Fruit fly (Drosophila melanogaster) whole organism, pupa: ENCODE data around the gene CG7542.
A peak's percentile ranks its signal among the peaks of the same experiment; 100 is the strongest.

ENCODE experiments used
- CG10348 ChIP-seq: fragments of 200-800 bp; sonication (Bioruptor generic); IDR thresholded peaks from 2 replicates; pipeline ENCODE4 v1.3.6; 2022; ENCODE audit warnings: missing biosample characterization, missing genetic modification characterization
- CG12605 ChIP-seq: fragments of 200-800 bp; sonication (Bioruptor generic); IDR thresholded peaks from 2 replicates; pipeline ENCODE4 v1.3.6; 2022; ENCODE audit warnings: missing biosample characterization, missing genetic modification characterization
- CG13204 ChIP-seq: fragments of 200-800 bp; sonication (Bioruptor generic); optimal IDR thresholded peaks from 2 replicates; lab custom pipeline; 2018; ENCODE audit warnings: missing biosample characterization, mild to moderate bottlenecking, missing genetic modification characterization, moderate library complexity
- CG14655 ChIP-seq: fragments of 200-800 bp; sonication (Bioruptor generic); optimal IDR thresholded peaks from 3 replicates; lab custom pipeline; 2017; ENCODE audit warnings: mild to moderate bottlenecking, missing biosample characterization, missing genetic modification reagents, missing genetic modification characterization
- CG15710 ChIP-seq: fragments of 200-800 bp; sonication (Bioruptor generic); optimal IDR thresholded peaks from 2 replicates; lab custom pipeline; 2018; ENCODE audit warnings: missing biosample characterization, mild to moderate bottlenecking, missing genetic modification characterization, moderate library complexity
- CG17806 ChIP-seq: fragments of 200-800 bp; sonication (Bioruptor generic); optimal IDR thresholded peaks from 2 replicates; lab custom pipeline; 2018; ENCODE audit warnings: missing biosample characterization, mild to moderate bottlenecking, missing genetic modification characterization, moderate library complexity
- CG32121 ChIP-seq: fragments of 200-800 bp; sonication (Bioruptor generic); IDR thresholded peaks from 2 replicates; pipeline ENCODE4 v1.3.6; 2022; ENCODE audit warnings: missing biosample characterization, missing genetic modification characterization
- CG34367 ChIP-seq: fragments of 200-800 bp; sonication (Bioruptor generic); optimal IDR thresholded peaks from 2 replicates; lab custom pipeline; 2018; ENCODE audit warnings: missing biosample characterization, mild to moderate bottlenecking, missing genetic modification characterization
- CG4496 ChIP-seq: fragments of 200-800 bp; sonication (Bioruptor generic); IDR thresholded peaks from 3 replicates; pipeline ENCODE4 v1.3.6; 2022; ENCODE audit warnings: missing biosample characterization, missing genetic modification characterization
- CG8159 ChIP-seq: fragments of 200-800 bp; sonication (Bioruptor generic); optimal IDR thresholded peaks from 3 replicates; lab custom pipeline; 2018; ENCODE audit warnings: missing biosample characterization, mild to moderate bottlenecking, missing genetic modification characterization, moderate library complexity
- CG8301 ChIP-seq: fragments of 200-800 bp; sonication (Bioruptor generic); optimal IDR thresholded peaks from 2 replicates; lab custom pipeline; 2018; ENCODE audit warnings: missing biosample characterization, mild to moderate bottlenecking, missing genetic modification characterization
- CG9948 ChIP-seq: fragments of 200-800 bp; sonication (Bioruptor generic); optimal IDR thresholded peaks from 2 replicates; lab custom pipeline; 2018; ENCODE audit warnings: missing biosample characterization, mild to moderate bottlenecking, missing genetic modification characterization, moderate library complexity
- D1 ChIP-seq: fragments of 200-800 bp; sonication (Bioruptor generic); optimal IDR thresholded peaks from 2 replicates; lab custom pipeline; 2018; ENCODE audit warnings: missing biosample characterization, mild to moderate bottlenecking, missing genetic modification characterization, moderate library complexity
- EcR ChIP-seq: fragments of 200-800 bp; sonication (Bioruptor generic); optimal IDR thresholded peaks from 3 replicates; lab custom pipeline; 2019; ENCODE audit warnings: missing biosample characterization, missing genetic modification characterization, mild to moderate bottlenecking, moderate library complexity, missing genetic modification reagents
- Ets98B ChIP-seq: fragments of 200-800 bp; sonication (Bioruptor generic); IDR thresholded peaks from 2 replicates; pipeline ENCODE4 v1.3.6; 2022; ENCODE audit warnings: missing biosample characterization, missing genetic modification characterization
- Pif1A ChIP-seq: fragments of 200-800 bp; sonication (Bioruptor generic); optimal IDR thresholded peaks from 3 replicates; lab custom pipeline; 2016; ENCODE audit warnings: missing biosample characterization, missing genetic modification characterization
- Pif1B ChIP-seq: fragments of 200-800 bp; sonication (Bioruptor generic); optimal IDR thresholded peaks from 3 replicates; lab custom pipeline; 2016; ENCODE audit warnings: missing biosample characterization, missing genetic modification characterization
- Snoo ChIP-seq: fragments of 200-800 bp; sonication (Bioruptor generic); optimal IDR thresholded peaks from 3 replicates; lab custom pipeline; 2017; ENCODE audit warnings: missing biosample characterization, mild to moderate bottlenecking, missing genetic modification characterization, inconsistent platforms
- fd96Ca ChIP-seq: fragments of 200-800 bp; sonication (Bioruptor generic); IDR thresholded peaks from 3 replicates; pipeline ENCODE4 v1.3.6; 2022; ENCODE audit warnings: missing biosample characterization, missing genetic modification characterization
- gl ChIP-seq: fragments of 200-800 bp; sonication (Bioruptor generic); optimal IDR thresholded peaks from 2 replicates; lab custom pipeline; 2018; ENCODE audit warnings: missing biosample characterization, mild to moderate bottlenecking, missing genetic modification characterization
- rn ChIP-seq: fragments of 200-800 bp; sonication (Bioruptor generic); IDR thresholded peaks from 2 replicates; pipeline ENCODE4 v1.3.6; 2022; ENCODE audit warnings: missing biosample characterization, missing genetic modification characterization

Gene CG7542

DNA sequence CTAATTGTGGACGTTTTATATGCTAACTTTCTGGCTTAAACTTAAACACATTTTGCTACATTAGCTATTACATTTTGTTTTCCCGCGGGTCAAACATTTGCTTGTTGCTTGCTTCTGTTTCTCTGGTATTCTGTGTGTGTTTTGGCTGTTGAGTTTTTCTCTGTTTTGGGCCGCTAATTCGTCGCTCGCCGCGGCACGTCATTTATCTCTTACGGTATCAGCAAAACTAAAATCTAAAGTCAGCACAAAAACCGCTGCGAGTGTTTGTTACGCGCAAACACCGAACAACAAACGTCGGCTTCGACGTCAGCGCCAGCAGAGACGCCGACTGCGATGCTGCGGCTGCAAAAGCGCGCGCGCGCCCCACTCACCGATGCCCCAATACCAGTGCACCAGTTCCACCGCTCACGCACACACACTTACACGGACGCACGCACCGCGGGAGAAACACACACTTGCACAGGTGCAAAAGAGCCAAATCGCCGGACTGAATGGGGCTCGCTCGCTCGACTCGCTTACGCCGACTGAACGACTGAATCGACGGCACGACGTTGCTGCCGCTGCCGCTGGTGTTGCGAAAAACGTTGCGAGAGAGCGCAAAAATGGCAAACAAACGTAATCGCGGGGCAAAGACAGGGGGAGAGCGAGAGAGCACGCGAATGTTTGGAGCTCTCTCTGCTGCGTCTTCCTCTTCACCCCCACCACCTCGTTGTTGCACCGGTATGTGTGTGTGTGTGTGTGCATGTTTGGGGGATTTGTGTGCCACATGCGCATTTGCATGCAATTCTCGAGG, 26.7 kb downstream of the CG7542 start:
- TF ChIP-seq EcR (peak; percentile 95), fd96Ca (peak; percentile 66; the same call in 1 of the 3 replicates), CG4496 (GFP tag; lab: Robert Waterston, UW) (0 out of 3 replicates have a peak, but pooled peaks have one; percentile 10), CG32121 (peak; percentile 53; the same call in 1 of the 2 replicates), Pif1B (GFP tag; lab: Kevin White, UChicago) (no peak), CG12605 (0 out of 2 replicates have a peak, but pooled peaks have one; percentile 51), gl (tag; lab: Kevin White, UChicago) (no peak), CG13204 (peak; percentile 99), Ets98B (GFP tag; lab: Robert Waterston, UW) (peak; percentile 69; the same call in 1 of the 2 replicates)

- TF ChIP-seq EcR (no peak), CG8159 (peak; percentile 77), CG12605 (no peak), CG13204 (no peak), CG4496 (GFP tag; lab: Robert Waterston, UW) (0 out of 3 replicates have a peak, but pooled peaks have one; percentile 25), CG8301 (peak; percentile 13), gl (tag; lab: Kevin White, UChicago) (no peak), fd96Ca (no peak), Pif1A (peak; percentile 23), CG9948 (tag; lab: Kevin White, UChicago) (peak; percentile 82), Snoo (tag; lab: Kevin White, UChicago) (no peak), CG14655 (GFP tag; lab: Kevin White, UChicago) (peak; percentile 50), D1 (tag; lab: Kevin White, UChicago) (peak; percentile 60), Ets98B (GFP tag; lab: Robert Waterston, UW) (no peak), rn (GFP tag; lab: Robert Waterston, UW) (no peak), Pif1B (GFP tag; lab: Kevin White, UChicago) (no peak), CG15710 (tag; lab: Kevin White, UChicago) (peak; percentile 63), CG10348 (GFP tag; lab: Robert Waterston, UW) (no peak), CG32121 (no peak), CG34367 (tag; lab: Kevin White, UChicago) (peak; percentile 74), CG17806 (tag; lab: Kevin White, UChicago) (peak; percentile 74)
These were observed 27.3 kb downstream of the CG7542 start for dm6 chr3L:17576886-17577271.

- no peak for TF ChIP-seq CG17806 (tag; lab: Kevin White, UChicago)
- TF ChIP-seq CG32121 = peak; percentile 19; the same call in 1 of the 2 replicates
- TF ChIP-seq Ets98B (GFP tag; lab: Robert Waterston, UW) = peak; percentile 59
- TF ChIP-seq EcR = peak; percentile 95
- TF ChIP-seq CG15710 (tag; lab: Kevin White, UChicago) = no peak
- TF ChIP-seq rn (GFP tag; lab: Robert Waterston, UW) = no peak
- no peak for TF ChIP-seq CG8159
- peak; percentile 34 for TF ChIP-seq CG14655 (GFP tag; lab: Kevin White, UChicago)
- no peak for TF ChIP-seq CG9948 (tag; lab: Kevin White, UChicago)
- TF ChIP-seq CG8301 = peak; percentile 54
- peak; percentile 64 for TF ChIP-seq Snoo (tag; lab: Kevin White, UChicago)
- peak; percentile 63; the same call in 2 of the 3 replicates for TF ChIP-seq CG4496 (GFP tag; lab: Robert Waterston, UW)
- TF ChIP-seq CG13204 = peak; percentile 83
- peak; percentile 56 for TF ChIP-seq Pif1B (GFP tag; lab: Kevin White, UChicago)
- TF ChIP-seq fd96Ca = peak; percentile 69
- TF ChIP-seq Pif1A = peak; percentile 35
These were observed 28.1 kb downstream of the CG7542 start for dm6 chr3L:17577530-17578351.

DNA sequence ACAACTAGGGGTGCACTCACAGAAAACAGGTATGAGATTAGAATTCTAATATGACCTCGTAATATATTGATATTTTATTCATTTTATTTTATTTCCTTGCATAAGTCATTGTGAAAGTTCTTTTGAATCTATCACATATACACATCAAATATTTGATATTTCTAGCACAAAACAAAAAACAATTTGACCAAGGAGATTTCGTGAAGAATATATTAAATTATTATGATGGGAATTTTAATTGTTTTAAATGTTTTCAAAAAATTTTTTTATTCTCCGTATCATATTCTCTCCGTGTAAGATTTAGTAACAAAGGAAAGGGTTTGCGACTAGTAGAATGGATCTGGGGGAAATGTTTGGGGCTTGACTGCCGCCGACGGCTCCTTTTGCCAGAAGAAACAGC, 28.8 kb downstream of the CG7542 start:
- peak; percentile 66 for TF ChIP-seq CG32121
- TF ChIP-seq D1 (tag; lab: Kevin White, UChicago) = peak; percentile 99
- TF ChIP-seq Snoo (tag; lab: Kevin White, UChicago) = peak; percentile 71
- peak; percentile 91 for TF ChIP-seq CG14655 (GFP tag; lab: Kevin White, UChicago)
- TF ChIP-seq CG12605 = peak; percentile 69
- TF ChIP-seq CG8159 = peak; percentile 99
- peak; percentile 86 for TF ChIP-seq Pif1A
- TF ChIP-seq EcR = peak; percentile 44
- peak; percentile 92 for TF ChIP-seq gl (tag; lab: Kevin White, UChicago)
- peak; percentile 83 for TF ChIP-seq CG4496 (GFP tag; lab: Robert Waterston, UW)
- no peak for TF ChIP-seq fd96Ca
- peak; percentile 80 for TF ChIP-seq Pif1B (GFP tag; lab: Kevin White, UChicago)
- peak; percentile 98 for TF ChIP-seq CG15710 (tag; lab: Kevin White, UChicago)
- peak; percentile 100 for TF ChIP-seq CG9948 (tag; lab: Kevin White, UChicago)
- TF ChIP-seq CG17806 (tag; lab: Kevin White, UChicago) = peak; percentile 99
- TF ChIP-seq rn (GFP tag; lab: Robert Waterston, UW) = no peak; the same call in 1 of the 2 replicates
- TF ChIP-seq CG10348 (GFP tag; lab: Robert Waterston, UW) = no peak
- TF ChIP-seq CG34367 (tag; lab: Kevin White, UChicago) = peak; percentile 98
- peak; percentile 66 for TF ChIP-seq Ets98B (GFP tag; lab: Robert Waterston, UW)
- TF ChIP-seq CG8301 = peak; percentile 82
- TF ChIP-seq CG13204 = peak; percentile 34
- TF ChIP-seq, all 21 proteins: peak for 18

DNA sequence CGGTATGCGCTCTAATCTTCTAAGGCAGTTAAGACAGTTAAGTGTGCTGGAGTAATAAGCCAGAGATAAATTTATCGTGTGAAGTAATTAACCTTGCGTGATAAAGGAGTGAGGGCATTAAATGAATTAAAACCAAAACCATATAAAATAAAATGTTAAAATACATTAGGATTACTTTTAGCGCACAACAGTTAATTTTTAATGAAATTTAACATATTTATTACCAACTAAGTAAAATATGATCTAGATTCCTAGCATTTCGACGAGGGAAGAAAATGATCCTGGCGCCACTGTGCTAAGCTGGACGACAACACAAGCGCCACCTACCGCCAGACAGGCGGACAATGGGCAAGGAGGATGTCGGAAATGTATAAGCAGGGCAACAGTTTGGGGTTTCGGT, 29.5 kb downstream of the CG7542 start:
- TF ChIP-seq Snoo (tag; lab: Kevin White, UChicago) (peak; percentile 26), rn (GFP tag; lab: Robert Waterston, UW) (no peak), CG8301 (no peak), D1 (tag; lab: Kevin White, UChicago) (no peak), CG13204 (no peak), fd96Ca (no peak), CG15710 (tag; lab: Kevin White, UChicago) (peak; percentile 18), Pif1A (peak; percentile 26), gl (tag; lab: Kevin White, UChicago) (no peak), CG9948 (tag; lab: Kevin White, UChicago) (peak; percentile 80), CG10348 (GFP tag; lab: Robert Waterston, UW) (no peak), CG12605 (no peak), CG8159 (no peak), CG14655 (GFP tag; lab: Kevin White, UChicago) (peak; percentile 14), CG34367 (tag; lab: Kevin White, UChicago) (peak; percentile 29), Pif1B (GFP tag; lab: Kevin White, UChicago) (peak; percentile 2), EcR (no peak), CG32121 (no peak), CG4496 (GFP tag; lab: Robert Waterston, UW) (no peak), CG17806 (tag; lab: Kevin White, UChicago) (peak; percentile 53), Ets98B (GFP tag; lab: Robert Waterston, UW) (no peak)
